Worm (Caenorhabditis elegans): Measurements from ENCODE around the gene nlp-29.

ce11 chrV:3979053-3979452 is 5.2 kb upstream of the nlp-29 start, which contains the start of gene nlp-34:
- TF ChIP-seq egl-18 (GFP tag; IDR thresholded peaks at IDR 0.05) (no peak), F23B12.7 (tag; optimal IDR thresholded peaks at IDR 0.05; ENCODE audit: insufficient read depth) (no peak), pha-4 (tag; optimal IDR thresholded peaks at IDR 0.05) (no peak), ets-4 (GFP tag; optimal IDR thresholded peaks at IDR 0.05) (no peak), ama-1 (optimal IDR thresholded peaks at IDR 0.05) (no peak), ama-1 (GFP tag; optimal IDR thresholded peaks at IDR 0.05) (no peak), ztf-22 (GFP tag; optimal IDR thresholded peaks at IDR 0.05) (no peak), unc-130 (GFP tag; optimal IDR thresholded peaks at IDR 0.05) (no peak), tlf-1 (GFP tag; optimal IDR thresholded peaks at IDR 0.05) (no peak), F49E8.2 (tag; optimal IDR thresholded peaks at IDR 0.05; ENCODE audit: insufficient read depth) (no peak), nhr-90 (tag; optimal IDR thresholded peaks at IDR 0.05) (no peak), dpl-1 (GFP tag; optimal IDR thresholded peaks at IDR 0.05) (no peak), nfya-2 (GFP tag; IDR thresholded peaks at IDR 0.05) (no peak), B0035.1 (tag; optimal IDR thresholded peaks at IDR 0.05) (no peak), snpc-3.4 (tag; optimal IDR thresholded peaks at IDR 0.05) (no peak)

Measured in whole organism, young adult.